Worm (Caenorhabditis elegans) whole organism, L3 larva: ENCODE results near the gene bcl-7.

Source experiments
- fkh-10 ChIP-seq: sonication (generic microtip); optimal IDR thresholded peaks from 2 replicates; lab custom pipeline; 2017; ENCODE audit warnings: missing biosample characterization, missing genetic modification reagents, missing genetic modification characterization
- nfya-1 ChIP-seq: sonication (generic microtip); optimal IDR thresholded peaks from 2 replicates; lab custom pipeline; 2017; ENCODE audit warnings: missing genetic modification characterization, mild to moderate bottlenecking, missing compliant biosample characterization, antibody characterized with exemption, moderate library complexity; ENCODE audit not compliant: insufficient read depth
- nhr-23 ChIP-seq: fragments of 150-350 bp; optimal IDR thresholded peaks from 2 replicates; lab custom pipeline; 2014; ENCODE audit warnings: missing biosample characterization, missing genetic modification reagents, missing genetic modification characterization
- nhr-28 ChIP-seq: fragments of 150-350 bp; optimal IDR thresholded peaks from 2 replicates; lab custom pipeline; 2014; ENCODE audit warnings: missing biosample characterization, missing genetic modification characterization
- pqm-1 ChIP-seq: fragments of 150-350 bp; optimal IDR thresholded peaks from 2 replicates; lab custom pipeline; 2017; ENCODE audit warnings: missing biosample characterization, missing genetic modification characterization, inconsistent platforms
- skn-1 ChIP-seq: fragments of 150-350 bp; optimal IDR thresholded peaks from 2 replicates; lab custom pipeline; 2014; ENCODE audit warnings: missing biosample characterization, missing genetic modification characterization
- tbx-2 ChIP-seq: sonication (generic microtip); optimal IDR thresholded peaks from 2 replicates; lab custom pipeline; 2016; ENCODE audit warnings: mild to moderate bottlenecking, missing genetic modification characterization, missing compliant biosample characterization
- ztf-11 ChIP-seq: fragments of 150-350 bp; optimal IDR thresholded peaks from 2 replicates; lab custom pipeline; 2014; ENCODE audit warnings: missing biosample characterization, missing genetic modification characterization

DNA sequence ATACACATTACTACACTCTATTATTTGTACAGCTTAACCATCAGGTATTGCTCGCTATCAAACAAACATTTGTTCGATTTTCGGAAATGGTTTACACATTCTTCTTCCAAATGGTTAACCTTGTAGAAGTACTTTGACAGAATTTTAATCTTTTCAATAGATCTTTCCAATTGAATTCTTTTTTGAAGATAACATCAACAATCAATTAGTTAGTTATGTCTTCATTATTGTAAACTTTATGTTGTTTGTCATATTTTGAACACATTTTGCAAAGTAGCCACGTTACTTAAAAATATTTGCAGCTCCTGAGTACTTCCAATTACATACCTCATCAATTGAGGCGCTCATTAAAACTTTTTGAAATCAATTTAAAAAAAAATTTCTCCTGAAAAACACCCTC, 39.5 kb downstream of the bcl-7 start:
- TF ChIP-seq skn-1 (tag; lab: Kevin White, UChicago) (no peak), fkh-10 (GFP tag; lab: Kevin White, UChicago) (no peak), nhr-23 (tag; lab: Kevin White, UChicago) (no peak), nhr-28 (tag; lab: Kevin White, UChicago) (no peak), tbx-2 (tag; lab: Kevin White, UChicago) (no peak), ztf-11 (tag; lab: Kevin White, UChicago) (no peak), nfya-1 (tag; lab: Kevin White, UChicago) (no peak), pqm-1 (tag; lab: Kevin White, UChicago) (no peak)
